Fruit fly (Drosophila melanogaster): ENCODE measurements around the gene CG10375.

The CG10375 gene

DNA sequence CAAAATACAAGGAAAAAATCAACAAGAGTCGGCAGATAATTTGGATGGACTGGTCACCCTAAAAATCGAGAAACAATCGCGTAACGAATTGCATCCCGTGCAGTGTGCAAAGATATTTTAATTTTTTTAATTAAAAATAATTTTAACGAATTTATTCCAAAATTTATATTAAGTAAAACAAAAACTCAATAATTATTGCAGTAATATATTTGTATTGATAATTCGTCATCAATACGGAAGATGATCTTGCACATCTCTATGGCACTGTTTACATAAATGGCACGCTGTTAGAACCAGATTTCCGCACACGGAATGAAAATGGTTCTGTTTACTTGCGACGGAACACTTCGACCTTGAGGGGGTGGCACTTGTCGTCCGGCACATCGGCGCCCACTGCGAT lies 5.3 kb downstream of the CG10375 start, which contains the start of gene tst (continued):
- TF ChIP-seq sc (optimal IDR thresholded peaks at IDR 0.05), result no peak
- TF ChIP-seq sc (GFP tag; optimal IDR thresholded peaks at IDR 0.05), result peak; percentile 74
- peak; percentile 78 for TF ChIP-seq CG18619 (GFP tag; optimal IDR thresholded peaks at IDR 0.05)
- TF ChIP-seq pan (optimal IDR thresholded peaks at IDR 0.05), result no peak
- peak in 1 of 2 experiments; percentile 97 for TF ChIP-seq pan (GFP tag; optimal IDR thresholded peaks at IDR 0.05 in 1 of 2, IDR thresholded peaks at IDR 0.05 in 1 of 2)
- TF ChIP-seq CG6272 (GFP tag; IDR thresholded peaks at IDR 0.05), result peak; percentile 99
- TF ChIP-seq CG5953 (GFP tag; IDR thresholded peaks at IDR 0.05), result peak; percentile 86
- no peak for TF ChIP-seq CG17186 (GFP tag; optimal IDR thresholded peaks at IDR 0.05)
- TF ChIP-seq Fer2 (tag; optimal IDR thresholded peaks at IDR 0.05), result peak; percentile 80
- TF ChIP-seq nerfin-2 (GFP tag; IDR thresholded peaks at IDR 0.05; ENCODE audit: partially characterized antibody), result no peak
- TF ChIP-seq gt (GFP tag; IDR thresholded peaks at IDR 0.05), result peak; percentile 89
- TF ChIP-seq CG12942 (GFP tag; optimal IDR thresholded peaks at IDR 0.05), result peak; percentile 92
- no peak for TF ChIP-seq CG12744 (GFP tag; optimal IDR thresholded peaks at IDR 0.05)
- peak; percentile 16 for TF ChIP-seq maf-S (GFP tag; optimal IDR thresholded peaks at IDR 0.05)
- TF ChIP-seq abd-A (tag; optimal IDR thresholded peaks at IDR 0.05), result no peak
- TF ChIP-seq CG11695 (GFP tag; IDR thresholded peaks at IDR 0.05), result peak; percentile 93
- TF ChIP-seq Pdp1 (GFP tag; optimal IDR thresholded peaks at IDR 0.05), result peak; percentile 67 to 87
- no peak for TF ChIP-seq CG12236 (GFP tag; optimal IDR thresholded peaks at IDR 0.05)
- TF ChIP-seq GATAe (GFP tag; conservative IDR thresholded peaks at IDR 0.05), result peak; percentile 87
- TF ChIP-seq CG16779 (GFP tag; IDR thresholded peaks at IDR 0.05), result peak; percentile 84
- TF ChIP-seq seq (GFP tag; IDR thresholded peaks at IDR 0.05), result peak; percentile 88
- peak; percentile 46 for TF ChIP-seq CG9797 (GFP tag; optimal IDR thresholded peaks at IDR 0.05)
- peak; percentile 54 for TF ChIP-seq CG13624 (GFP tag; optimal IDR thresholded peaks at IDR 0.05)
- peak; percentile 44 to 93 for TF ChIP-seq bsh (GFP tag; optimal IDR thresholded peaks at IDR 0.05)
- peak; percentile 84 for TF ChIP-seq trh (GFP tag; optimal IDR thresholded peaks at IDR 0.05)
- peak; percentile 78 for TF ChIP-seq BtbVII (GFP tag; optimal IDR thresholded peaks at IDR 0.05)
- TF ChIP-seq usp (GFP tag; optimal IDR thresholded peaks at IDR 0.05), result no peak
- peak; percentile 86 for TF ChIP-seq CG1024 (GFP tag; IDR thresholded peaks at IDR 0.05)
- TF ChIP-seq CG10366 (GFP tag; IDR thresholded peaks at IDR 0.05), result peak; percentile 96
- TF ChIP-seq phol (tag; optimal IDR thresholded peaks at IDR 0.05), result peak; percentile 95
- no peak for TF ChIP-seq B-H2 (GFP tag; optimal IDR thresholded peaks at IDR 0.05)
- TF ChIP-seq chif (GFP tag; optimal IDR thresholded peaks at IDR 0.05), result peak in 1 of 2 experiments; percentile 55
- no peak for TF ChIP-seq CG7745 (tag; optimal IDR thresholded peaks at IDR 0.05)
- TF ChIP-seq ac (GFP tag; optimal IDR thresholded peaks at IDR 0.05), result peak; percentile 42
- TF ChIP-seq CG3407 (GFP tag; optimal IDR thresholded peaks at IDR 0.05), result peak; percentile 79
- TF ChIP-seq sisA (GFP tag; IDR thresholded peaks at IDR 0.05), result peak; percentile 97
- no peak for TF ChIP-seq CG4282 (GFP tag; optimal IDR thresholded peaks at IDR 0.05)
- peak; percentile 53 for TF ChIP-seq HLH54F (GFP tag; optimal IDR thresholded peaks at IDR 0.05)
- peak; percentile 88 for TF ChIP-seq bcd (GFP tag; optimal IDR thresholded peaks at IDR 0.05)
- TF ChIP-seq NFAT (GFP tag; IDR thresholded peaks at IDR 0.05), result peak; percentile 91
- TF ChIP-seq CG14860 (GFP tag; IDR thresholded peaks at IDR 0.05; ENCODE audit: partially characterized antibody), result no peak
- TF ChIP-seq sens-2 (GFP tag; IDR thresholded peaks at IDR 0.05), result peak; percentile 67; the same call in 1 of the 2 replicates
- TF ChIP-seq ro (GFP tag; IDR thresholded peaks at IDR 0.05), result peak; percentile 94
- TF ChIP-seq Spps (tag; optimal IDR thresholded peaks at IDR 0.05), result peak; percentile 83
- TF ChIP-seq CG10959 (GFP tag; IDR thresholded peaks at IDR 0.05), result peak; percentile 95
- TF ChIP-seq CG8281 (tag; optimal IDR thresholded peaks at IDR 0.05), result peak; percentile 68
- peak; percentile 94 for TF ChIP-seq CG9727 (GFP tag; optimal IDR thresholded peaks at IDR 0.05)
- TF ChIP-seq mam (GFP tag; optimal IDR thresholded peaks at IDR 0.05), result peak; percentile 63
- TF ChIP-seq Bdp1 (GFP tag; optimal IDR thresholded peaks at IDR 0.05), result peak; percentile 36
- TF ChIP-seq CG7963 (GFP tag; IDR thresholded peaks at IDR 0.05; ENCODE audit: partially characterized antibody), result no peak
- no peak for TF ChIP-seq sd (tag; optimal IDR thresholded peaks at IDR 0.05)
- TF ChIP-seq CG2678 (tag; optimal IDR thresholded peaks at IDR 0.05), result peak; percentile 93

All from whole organism, embryonic.